Fruit fly (Drosophila melanogaster) whole organism, pupa: ENCODE measurements around the gene CG5160.

Experiments used
- CG15710 ChIP-seq: fragments of 200-800 bp; sonication (Bioruptor generic); optimal IDR thresholded peaks from 2 replicates; lab custom pipeline; 2018; ENCODE audit warnings: missing biosample characterization, mild to moderate bottlenecking, missing genetic modification characterization, moderate library complexity
- CG8159 ChIP-seq: fragments of 200-800 bp; sonication (Bioruptor generic); optimal IDR thresholded peaks from 3 replicates; lab custom pipeline; 2018; ENCODE audit warnings: missing biosample characterization, mild to moderate bottlenecking, missing genetic modification characterization, moderate library complexity
- fd96Ca ChIP-seq: fragments of 200-800 bp; sonication (Bioruptor generic); IDR thresholded peaks from 3 replicates; pipeline ENCODE4 v1.3.6; 2022; ENCODE audit warnings: missing biosample characterization, missing genetic modification characterization

- TF ChIP-seq CG15710 (no peak), CG8159 (tag; lab: Kevin White, UChicago) (no peak), fd96Ca (GFP tag; lab: Robert Waterston, UW) (no peak)
Measured at dm6 chr2L:7447820-7448219, 49.3 kb upstream of the CG5160 start.
